Fruit fly (Drosophila melanogaster) whole organism, embryonic: ENCODE results near the gene CG1317.

Source experiments
- Atf-2 ChIP-seq: fragments of 200-800 bp; sonication (Bioruptor generic); optimal IDR thresholded peaks from 2 replicates; lab custom pipeline; 2016; ENCODE audit warnings: missing biosample characterization, missing genetic modification characterization
- CG10979 ChIP-seq: fragments of 200-800 bp; sonication (Bioruptor generic); optimal IDR thresholded peaks from 2 replicates; lab custom pipeline; 2018; ENCODE audit warnings: missing biosample characterization, mild to moderate bottlenecking, missing genetic modification characterization, moderate library complexity
- CG11247 ChIP-seq: fragments of 200-800 bp; sonication (Bioruptor generic); IDR thresholded peaks from 2 replicates; pipeline ENCODE4 v1.3.6; 2022; ENCODE audit warnings: missing biosample characterization, missing genetic modification characterization
- CG12104 ChIP-seq: fragments of 200-800 bp; sonication (Bioruptor generic); optimal IDR thresholded peaks from 3 replicates; lab custom pipeline; 2016; ENCODE audit warnings: missing biosample characterization, missing genetic modification characterization
- CG12236 ChIP-seq: fragments of 200-800 bp; sonication (Bioruptor generic); optimal IDR thresholded peaks from 2 replicates; lab custom pipeline; 2016; ENCODE audit warnings: missing biosample characterization, missing genetic modification characterization
- CG14014 ChIP-seq: fragments of 200-800 bp; sonication (Bioruptor generic); IDR thresholded peaks from 2 replicates; pipeline ENCODE4 v1.3.6; 2022; ENCODE audit warnings: missing biosample characterization, missing genetic modification characterization
- CG14710 ChIP-seq: fragments of 200-800 bp; sonication (Bioruptor generic); optimal IDR thresholded peaks from 3 replicates; lab custom pipeline; 2019; ENCODE audit warnings: missing biosample characterization, mild to moderate bottlenecking, missing genetic modification characterization, moderate library complexity
- CG15011 ChIP-seq: fragments of 200-800 bp; sonication (Bioruptor generic); optimal IDR thresholded peaks from 3 replicates; lab custom pipeline; 2018; ENCODE audit warnings: missing biosample characterization, mild to moderate bottlenecking, missing genetic modification characterization
- CG15269 ChIP-seq: fragments of 200-800 bp; sonication (Bioruptor generic); optimal IDR thresholded peaks from 2 replicates; lab custom pipeline; 2018; ENCODE audit warnings: missing biosample characterization, mild to moderate bottlenecking, missing genetic modification characterization, moderate library complexity
- CG17385 ChIP-seq: fragments of 200-800 bp; sonication (Bioruptor generic); optimal IDR thresholded peaks from 3 replicates; lab custom pipeline; 2018; ENCODE audit warnings: missing biosample characterization, mild to moderate bottlenecking, missing genetic modification characterization
- CG17802 ChIP-seq: fragments of 200-800 bp; sonication (Bioruptor generic); optimal IDR thresholded peaks from 2 replicates; lab custom pipeline; 2018; ENCODE audit warnings: missing biosample characterization, mild to moderate bottlenecking, missing genetic modification characterization, moderate library complexity
- CG18476 ChIP-seq: fragments of 200-800 bp; sonication (Bioruptor generic); optimal IDR thresholded peaks from 2 replicates; lab custom pipeline; 2016; ENCODE audit warnings: missing biosample characterization, mild to moderate bottlenecking, missing genetic modification characterization
- CG2199 ChIP-seq: fragments of 200-800 bp; sonication (Bioruptor generic); IDR thresholded peaks from 3 replicates; pipeline ENCODE4 v1.3.6; 2022; ENCODE audit warnings: missing biosample characterization, missing genetic modification characterization
- CG31441 ChIP-seq: fragments of 200-800 bp; sonication (Bioruptor generic); IDR thresholded peaks from 2 replicates; pipeline ENCODE4 v1.3.6; 2022; ENCODE audit warnings: missing biosample characterization, missing genetic modification characterization
- CG5180 ChIP-seq: fragments of 200-800 bp; sonication (Bioruptor generic); optimal IDR thresholded peaks from 3 replicates; lab custom pipeline; 2017; ENCODE audit warnings: missing biosample characterization, missing genetic modification characterization, mild to moderate bottlenecking, moderate library complexity, missing genetic modification reagents
- CG5953 ChIP-seq: fragments of 200-800 bp; sonication (Bioruptor generic); IDR thresholded peaks from 2 replicates; pipeline ENCODE4 v1.3.6; 2022; ENCODE audit warnings: missing biosample characterization, missing genetic modification characterization
- CG6175 ChIP-seq: fragments of 200-800 bp; sonication (Bioruptor generic); IDR thresholded peaks from 3 replicates; pipeline ENCODE4 v1.3.6; 2022; ENCODE audit warnings: missing biosample characterization, missing genetic modification characterization
- CG6654 ChIP-seq: fragments of 200-800 bp; sonication (Bioruptor generic); optimal IDR thresholded peaks from 2 replicates; lab custom pipeline; 2017; ENCODE audit warnings: missing biosample characterization, mild to moderate bottlenecking, missing genetic modification characterization
- CG6791 ChIP-seq: fragments of 200-800 bp; sonication (Bioruptor generic); IDR thresholded peaks from 3 replicates; pipeline ENCODE4 v1.3.6; 2022; ENCODE audit warnings: missing biosample characterization, missing genetic modification characterization; ENCODE audit not compliant: partially characterized antibody
- CG8944 ChIP-seq: fragments of 200-800 bp; sonication (Bioruptor generic); optimal IDR thresholded peaks from 3 replicates; lab custom pipeline; 2016; ENCODE audit warnings: missing biosample characterization, missing genetic modification characterization
- CG9215 ChIP-seq: fragments of 200-800 bp; sonication (Bioruptor generic); IDR thresholded peaks from 2 replicates; pipeline ENCODE4 v1.3.6; 2022; ENCODE audit warnings: missing biosample characterization, missing genetic modification characterization
- D19B ChIP-seq: fragments of 200-800 bp; sonication (Bioruptor generic); optimal IDR thresholded peaks from 2 replicates; lab custom pipeline; 2017; ENCODE audit warnings: missing biosample characterization, mild to moderate bottlenecking, missing genetic modification characterization
- Doc3 ChIP-seq: fragments of 200-800 bp; sonication (Bioruptor generic); IDR thresholded peaks from 3 replicates; pipeline ENCODE4 v1.3.6; 2022; ENCODE audit warnings: missing biosample characterization, missing genetic modification characterization; ENCODE audit not compliant: partially characterized antibody
- Drgx ChIP-seq: fragments of 200-800 bp; sonication (Bioruptor generic); IDR thresholded peaks from 2 replicates; pipeline ENCODE4 v1.3.6; 2022; ENCODE audit warnings: missing biosample characterization, missing genetic modification characterization
- Ets65A ChIP-seq: fragments of 200-800 bp; sonication (Bioruptor generic); peaks from one replicate; lab custom pipeline; 2016; ENCODE audit warnings: missing biosample characterization, missing genetic modification characterization
- H15 ChIP-seq: fragments of 200-800 bp; sonication (Bioruptor generic); IDR thresholded peaks from 3 replicates; pipeline ENCODE4 v1.3.6; 2022; ENCODE audit warnings: missing biosample characterization, missing genetic modification characterization
- HLH3B ChIP-seq: fragments of 200-800 bp; sonication (Bioruptor generic); IDR thresholded peaks from 2 replicates; pipeline ENCODE4 v1.3.6; 2022; ENCODE audit warnings: missing biosample characterization, missing genetic modification characterization
- Lim3 ChIP-seq: fragments of 200-800 bp; sonication (Bioruptor generic); IDR thresholded peaks from 2 replicates; pipeline ENCODE4 v1.3.6; 2022; ENCODE audit warnings: missing biosample characterization, missing genetic modification characterization
- Side ChIP-seq: fragments of 200-800 bp; sonication (Bioruptor generic); optimal IDR thresholded peaks from 2 replicates; lab custom pipeline; 2016; ENCODE audit warnings: missing biosample characterization, missing genetic modification characterization
- Usf ChIP-seq: fragments of 200-800 bp; sonication (Bioruptor generic); optimal IDR thresholded peaks from 2 replicates; lab custom pipeline; 2017; ENCODE audit warnings: missing genotype, missing biosample characterization, missing genetic modification characterization
- btn ChIP-seq: fragments of 200-800 bp; sonication (Bioruptor generic); optimal IDR thresholded peaks from 2 replicates; lab custom pipeline; 2016; ENCODE audit warnings: missing biosample characterization, missing genetic modification characterization
- chn ChIP-seq: fragments of 200-800 bp; sonication (Bioruptor generic); optimal IDR thresholded peaks from 2 replicates; lab custom pipeline; 2016; ENCODE audit warnings: missing biosample characterization, missing genetic modification characterization
- ci ChIP-seq: fragments of 200-800 bp; sonication (Bioruptor generic); IDR thresholded peaks from 3 replicates; pipeline ENCODE4 v1.3.6; 2022; ENCODE audit warnings: missing biosample characterization, missing genetic modification characterization
- dati ChIP-seq: fragments of 200-800 bp; sonication (Bioruptor generic); IDR thresholded peaks from 2 replicates; pipeline ENCODE4 v1.3.6; 2022; ENCODE audit warnings: missing biosample characterization, missing genetic modification characterization
- fu2 ChIP-seq: fragments of 200-800 bp; sonication (Bioruptor generic); optimal IDR thresholded peaks from 2 replicates; lab custom pipeline; 2016; ENCODE audit warnings: missing biosample characterization, missing genetic modification characterization
- hbn ChIP-seq: fragments of 200-800 bp; sonication (Bioruptor generic); IDR thresholded peaks from 2 replicates; pipeline ENCODE4 v1.3.6; 2022; ENCODE audit warnings: missing biosample characterization, missing genetic modification characterization; ENCODE audit not compliant: partially characterized antibody
- hkb ChIP-seq, 2 experiments: fragments of 200-800 bp in 1 of 2; fragments of >200 bp in 1 of 2; sonication (Bioruptor generic) in 1 of 2; IDR thresholded peaks in 1 of 2; optimal IDR thresholded peaks in 1 of 2; 2 replicates each; pipeline versions ENCODE4 v1.3.6 to Lab custom; 2017 to 2022; ENCODE audit warnings: missing biosample characterization in 1 of 2, missing genetic modification characterization in 1 of 2
- jigr1 ChIP-seq: fragments of 200-800 bp; sonication (Bioruptor generic); IDR thresholded peaks from 3 replicates; pipeline ENCODE4 v1.3.6; 2022; ENCODE audit warnings: missing biosample characterization, missing genetic modification characterization
- kah ChIP-seq: fragments of 200-800 bp; sonication (Bioruptor generic); optimal IDR thresholded peaks from 2 replicates; lab custom pipeline; 2018; ENCODE audit warnings: missing biosample characterization, mild to moderate bottlenecking, missing genetic modification characterization
- onecut ChIP-seq: fragments of 200-800 bp; sonication (Bioruptor generic); IDR thresholded peaks from 2 replicates; pipeline ENCODE4 v1.3.6; 2022; ENCODE audit warnings: missing biosample characterization, missing genetic modification characterization
- pb ChIP-seq: fragments of 200-800 bp; sonication (Bioruptor generic); optimal IDR thresholded peaks from 3 replicates; lab custom pipeline; 2016; ENCODE audit warnings: missing biosample characterization, missing genetic modification characterization
- peb ChIP-seq: fragments of 200-800 bp; sonication (Bioruptor generic); IDR thresholded peaks from 2 replicates; pipeline ENCODE4 v1.3.6; 2022; ENCODE audit warnings: missing biosample characterization, missing genetic modification characterization
- phol ChIP-seq: fragments of 200-800 bp; sonication (Bioruptor generic); optimal IDR thresholded peaks from 3 replicates; lab custom pipeline; 2018; ENCODE audit warnings: missing biosample characterization, mild to moderate bottlenecking, missing genetic modification characterization, moderate library complexity
- psq ChIP-seq: fragments of 200-800 bp; sonication (Bioruptor generic); optimal IDR thresholded peaks from 2 replicates; lab custom pipeline; 2017; ENCODE audit warnings: missing biosample characterization, missing genetic modification characterization
- repo ChIP-seq: fragments of 200-800 bp; sonication (Bioruptor generic); optimal IDR thresholded peaks from 2 replicates; lab custom pipeline; 2016; ENCODE audit warnings: missing biosample characterization, missing genetic modification characterization
- shn ChIP-seq: fragments of 200-800 bp; sonication (Bioruptor generic); optimal IDR thresholded peaks from 3 replicates; lab custom pipeline; 2016; ENCODE audit warnings: missing biosample characterization, missing genetic modification characterization
- tgo ChIP-seq: fragments of 200-800 bp; sonication (Bioruptor generic); IDR thresholded peaks from 3 replicates; pipeline ENCODE4 v1.3.6; 2022; ENCODE audit warnings: missing biosample characterization, missing genetic modification characterization
- tin ChIP-seq: fragments of 200-800 bp; sonication (Bioruptor generic); optimal IDR thresholded peaks from 3 replicates; lab custom pipeline; 2016; ENCODE audit warnings: missing biosample characterization, missing genetic modification characterization
- tio ChIP-seq: fragments of 200-800 bp; sonication (Bioruptor generic); optimal IDR thresholded peaks from 2 replicates; lab custom pipeline; 2017; ENCODE audit warnings: missing biosample characterization, missing genetic modification characterization, inconsistent platforms
- zen2 ChIP-seq: fragments of 200-800 bp; sonication (Bioruptor generic); IDR thresholded peaks from 3 replicates; pipeline ENCODE4 v1.3.6; 2022; ENCODE audit warnings: missing biosample characterization, missing genetic modification characterization; ENCODE audit not compliant: partially characterized antibody

Gene CG1317

dm6 chr3L:2373421-2374043, 1.8 kb upstream of the CG1317 start, which contains the start of the genes mRpL23 and CG9004 (continued):
- peak; percentile 100 for TF ChIP-seq H15 (GFP tag; lab: Robert Waterston, UW)
- peak; percentile 6 for TF ChIP-seq hkb (optimal IDR thresholded peaks at IDR 0.05; lab: Kevin White, UChicago)
- peak; percentile 99 for TF ChIP-seq hkb (GFP tag; IDR thresholded peaks at IDR 0.05; lab: Robert Waterston, UW)
- TF ChIP-seq CG14710 (tag; lab: Kevin White, UChicago), result peak; percentile 99
- peak; percentile 99 for TF ChIP-seq CG15269 (tag; lab: Kevin White, UChicago)
- TF ChIP-seq CG17802 (tag; lab: Kevin White, UChicago), result peak; percentile 92
- peak; percentile 97 for TF ChIP-seq shn
- TF ChIP-seq CG12104 (GFP tag; lab: Kevin White, UChicago), result peak; percentile 99
- peak; percentile 98 for TF ChIP-seq repo (GFP tag; lab: Kevin White, UChicago)
- peak; percentile 100 for TF ChIP-seq HLH3B
- no peak for TF ChIP-seq Doc3
- peak; percentile 99 for TF ChIP-seq CG6175 (GFP tag; lab: Robert Waterston, UW)
- TF ChIP-seq kah (GFP tag; lab: Kevin White, UChicago), result peak; percentile 95
- peak; percentile 98 for TF ChIP-seq CG10979 (tag; lab: Kevin White, UChicago)
- TF ChIP-seq phol (tag; lab: Kevin White, UChicago), result peak; percentile 99
- TF ChIP-seq CG17385 (GFP tag; lab: Kevin White, UChicago), result peak; percentile 97
- peak; percentile 97 for TF ChIP-seq onecut (GFP tag; lab: Robert Waterston, UW)
- TF ChIP-seq tio, result peak; percentile 99
- TF ChIP-seq CG18476 (GFP tag; lab: Kevin White, UChicago), result peak; percentile 99
- TF ChIP-seq tin (GFP tag; lab: Kevin White, UChicago), result peak; percentile 100
- peak; percentile 100 for TF ChIP-seq tgo (GFP tag; lab: Robert Waterston, UW)
- peak; percentile 96 for TF ChIP-seq CG12236 (GFP tag; lab: Kevin White, UChicago)
- TF ChIP-seq CG2199 (GFP tag; lab: Robert Waterston, UW), result peak; percentile 99
- TF ChIP-seq CG5180 (GFP tag; lab: Kevin White, UChicago), result peak; percentile 90
- peak; percentile 100 for TF ChIP-seq Lim3 (GFP tag; lab: Robert Waterston, UW)
- no peak for TF ChIP-seq CG6791
- peak; percentile 100 for TF ChIP-seq CG11247 (GFP tag; lab: Robert Waterston, UW)
- peak; percentile 93 for TF ChIP-seq CG6654 (GFP tag; lab: Kevin White, UChicago)
- peak; percentile 99 for TF ChIP-seq CG5953 (GFP tag; lab: Robert Waterston, UW)
- TF ChIP-seq CG15011 (GFP tag; lab: Kevin White, UChicago), result peak; percentile 98
- peak; percentile 100 for TF ChIP-seq CG14014 (GFP tag; lab: Robert Waterston, UW)
- peak; percentile 98 for TF ChIP-seq Atf-2 (GFP tag; lab: Kevin White, UChicago)
- peak; percentile 99 for TF ChIP-seq peb
- TF ChIP-seq Side, result peak; percentile 98
- peak; percentile 96 for TF ChIP-seq btn (GFP tag; lab: Kevin White, UChicago)
- TF ChIP-seq pb (GFP tag; lab: Kevin White, UChicago), result peak; percentile 95
- peak; percentile 98 for TF ChIP-seq CG8944 (GFP tag; lab: Kevin White, UChicago)
- peak; percentile 99 for TF ChIP-seq dati (GFP tag; lab: Robert Waterston, UW)
- TF ChIP-seq CG31441, result peak; percentile 98
- peak; percentile 99 for TF ChIP-seq CG9215 (GFP tag; lab: Robert Waterston, UW)
- TF ChIP-seq hbn, result peak; percentile 43; the same call in 1 of the 2 replicates
- peak; percentile 99 for TF ChIP-seq Usf (GFP tag; lab: Kevin White, UChicago)
- TF ChIP-seq ci (GFP tag; lab: Robert Waterston, UW), result peak; percentile 100
- peak; percentile 100 for TF ChIP-seq Ets65A (GFP tag; lab: Kevin White, UChicago)
- no peak for TF ChIP-seq zen2 (GFP tag; lab: Robert Waterston, UW)
- peak; percentile 100 for TF ChIP-seq Drgx
- TF ChIP-seq chn (GFP tag; lab: Kevin White, UChicago), result peak; percentile 99
- peak; percentile 96 for TF ChIP-seq psq (GFP tag; lab: Kevin White, UChicago)
- TF ChIP-seq D19B (GFP tag; lab: Kevin White, UChicago), result peak; percentile 95
- peak; percentile 99 for TF ChIP-seq fu2 (GFP tag; lab: Kevin White, UChicago)
- TF ChIP-seq jigr1 (GFP tag; lab: Robert Waterston, UW), result peak; percentile 99
